Worm (Caenorhabditis elegans) whole organism, L2 larva: ENCODE measurements around the gene hmg-11.

ENCODE experiments used
- aly-2 ChIP-seq: fragments of 150-350 bp; optimal IDR thresholded peaks from 2 replicates; lab custom pipeline; 2014; ENCODE audit warnings: missing biosample characterization, missing genetic modification characterization
- ama-1 ChIP-seq: fragments of 150-350 bp; optimal IDR thresholded peaks from 2 replicates; lab custom pipeline; 2018; ENCODE audit warnings: inconsistent platforms
- fos-1 ChIP-seq: fragments of 150-350 bp; optimal IDR thresholded peaks from 2 replicates; lab custom pipeline; 2014; ENCODE audit warnings: missing biosample characterization, missing genetic modification characterization
- lsy-2 ChIP-seq, 2 experiments: fragments of 150-350 bp in 1 of 2; sonication (generic microtip) in 1 of 2; optimal IDR thresholded peaks; 2 replicates each; lab custom pipeline; 2014 to 2017; ENCODE audit warnings: missing biosample characterization in 2 of 2, missing genetic modification characterization in 2 of 2
- nhr-237 ChIP-seq: fragments of 150-350 bp; optimal IDR thresholded peaks from 2 replicates; lab custom pipeline; 2014; ENCODE audit warnings: missing biosample characterization, missing genetic modification characterization
- skn-1 ChIP-seq: sonication (generic microtip); optimal IDR thresholded peaks from 2 replicates; lab custom pipeline; 2017; ENCODE audit warnings: missing biosample characterization, missing genetic modification characterization
- ztf-11 ChIP-seq: sonication (generic microtip); optimal IDR thresholded peaks from 2 replicates; lab custom pipeline; 2017; ENCODE audit warnings: missing biosample characterization, missing genetic modification characterization
- ztf-4 ChIP-seq: fragments of 150-350 bp; optimal IDR thresholded peaks from 2 replicates; lab custom pipeline; 2014; ENCODE audit warnings: missing biosample characterization, missing genetic modification characterization

- no peak for TF ChIP-seq ama-1 (lab: Kevin White, UChicago)
- TF ChIP-seq nhr-237 (tag; lab: Kevin White, UChicago), result no peak
- TF ChIP-seq fos-1, result no peak
- TF ChIP-seq lsy-2 (tag; optimal IDR thresholded peaks at IDR 0.05; lab: Kevin White, UChicago), result no peak
- no peak for TF ChIP-seq skn-1 (tag; lab: Kevin White, UChicago)
- no peak for TF ChIP-seq ztf-11 (tag; lab: Kevin White, UChicago)
- no peak for TF ChIP-seq aly-2
- TF ChIP-seq ztf-4 (tag; lab: Kevin White, UChicago), result no peak
Observed at ce11 chrII:4710813-4711212, 37.9 kb downstream of the hmg-11 start.
